Fruit fly (Drosophila melanogaster): ENCODE measurements around the gene CG42752.

- no peak for TF ChIP-seq sv (GFP tag; optimal IDR thresholded peaks at IDR 0.05)
- no peak for TF ChIP-seq Myc (optimal IDR thresholded peaks at IDR 0.05)
Measured at dm6 chr2L:18707844-18708238, 32.1 kb downstream of the CG42752 start.

Measured in whole organism, wandering third instar larva.